Worm (Caenorhabditis elegans) whole organism, L1 larva: Measurements from ENCODE around the gene C02D5.2.

Experiments used
- aly-2 ChIP-seq: fragments of 150-350 bp; optimal IDR thresholded peaks from 2 replicates; lab custom pipeline; 2014; ENCODE audit warnings: missing biosample characterization, missing genetic modification characterization
- blmp-1 ChIP-seq: fragments of 150-350 bp; optimal IDR thresholded peaks from 2 replicates; lab custom pipeline; 2014; ENCODE audit warnings: missing biosample characterization, missing genetic modification characterization
- ceh-82 ChIP-seq, 3 experiments: fragments of 150-350 bp in 1 of 3; sonication (generic microtip) in 2 of 3; optimal IDR thresholded peaks; 2 replicates each; lab custom pipeline; 2014 to 2017; ENCODE audit warnings: missing biosample characterization in 3 of 3, missing genetic modification characterization in 3 of 3
- ceh-88 ChIP-seq: fragments of 200-800 bp; sonication (Bioruptor generic); IDR thresholded peaks from 2 replicates; pipeline ENCODE4 v1.3.6; 2022; ENCODE audit warnings: missing genetic modification characterization, missing compliant biosample characterization
- ceh-90 ChIP-seq: sonication (generic microtip); optimal IDR thresholded peaks from 2 replicates; lab custom pipeline; 2016; ENCODE audit warnings: missing genetic modification characterization, missing compliant biosample characterization
- efl-1 ChIP-seq, 4 experiments: fragments of 150-350 bp; optimal IDR thresholded peaks in 3 of 4; peaks in 1 of 4; 1 replicate in 1 of 4; 2 replicates in 3 of 4; lab custom pipeline; 2014; ENCODE audit warnings: missing biosample characterization in 2 of 4, missing genetic modification characterization in 2 of 4, missing genetic modification reagents in 2 of 4
- efl-3 ChIP-seq: fragments of 200-800 bp; sonication (Bioruptor generic); optimal IDR thresholded peaks from 2 replicates; lab custom pipeline; 2018; ENCODE audit warnings: mild to moderate bottlenecking, missing genetic modification characterization, missing compliant biosample characterization
- egl-13 ChIP-seq: sonication (generic microtip); optimal IDR thresholded peaks from 2 replicates; lab custom pipeline; 2016; ENCODE audit warnings: missing genotype, missing genetic modification reagents, missing genetic modification characterization, missing compliant biosample characterization
- elt-3 ChIP-seq, 6 experiments: fragments of 150-350 bp in 1 of 6; sonication (generic microtip); optimal IDR thresholded peaks; 2 replicates each; lab custom pipeline; 2017 to 2018; ENCODE audit warnings: missing biosample characterization in 6 of 6, missing genetic modification characterization in 6 of 6, inconsistent platforms in 1 of 6
- fkh-8 ChIP-seq: sonication (generic microtip); optimal IDR thresholded peaks from 2 replicates; lab custom pipeline; 2016; ENCODE audit warnings: mild to moderate bottlenecking, missing genetic modification characterization, missing compliant biosample characterization
- hlh-17 ChIP-seq: fragments of 200-800 bp; sonication (Bioruptor generic); optimal IDR thresholded peaks from 2 replicates; lab custom pipeline; 2018; ENCODE audit warnings: missing genetic modification characterization, mild to moderate bottlenecking, missing compliant biosample characterization, moderate library complexity, borderline replicate concordance
- isw-1 ChIP-seq: fragments of 200-800 bp; sonication (Bioruptor generic); IDR thresholded peaks from 2 replicates; pipeline ENCODE4 v1.3.6; 2022; ENCODE audit warnings: missing genetic modification characterization, missing compliant biosample characterization
- lin-14 ChIP-seq: fragments of 200-800 bp; sonication (Bioruptor generic); optimal IDR thresholded peaks from 2 replicates; lab custom pipeline; 2018; ENCODE audit warnings: mild to moderate bottlenecking, missing genetic modification characterization, moderate library complexity, missing compliant biosample characterization
- lin-39 ChIP-seq: fragments of 150-350 bp; optimal IDR thresholded peaks from 2 replicates; lab custom pipeline; 2014; ENCODE audit warnings: missing biosample characterization, missing genetic modification reagents, missing genetic modification characterization
- lsy-2 ChIP-seq, 2 experiments: fragments of 150-350 bp; optimal IDR thresholded peaks; 2 replicates each; lab custom pipeline; 2014; ENCODE audit warnings: missing biosample characterization in 2 of 2, missing genetic modification characterization in 2 of 2
- mab-9 ChIP-seq: fragments of 200-800 bp; sonication (Bioruptor generic); IDR thresholded peaks from 2 replicates; pipeline ENCODE4 v1.3.6; 2022; ENCODE audit warnings: missing genetic modification reagents, missing genetic modification characterization, missing compliant biosample characterization
- mef-2 ChIP-seq: fragments of 150-350 bp; optimal IDR thresholded peaks from 2 replicates; lab custom pipeline; 2014; ENCODE audit warnings: missing biosample characterization, missing genetic modification characterization
- mep-1 ChIP-seq: fragments of 150-350 bp; optimal IDR thresholded peaks from 2 replicates; lab custom pipeline; 2014; ENCODE audit warnings: missing biosample characterization, missing genetic modification characterization
- nhr-12 ChIP-seq: sonication (generic microtip); optimal IDR thresholded peaks from 2 replicates; lab custom pipeline; 2017; ENCODE audit warnings: missing biosample characterization, missing genetic modification characterization
- nhr-19 ChIP-seq: fragments of 200-800 bp; sonication (Bioruptor generic); conservative IDR thresholded peaks from 2 replicates; pipeline ENCODE4 v1.3.6; 2022; ENCODE audit warnings: missing genetic modification characterization, missing compliant biosample characterization
- nhr-28 ChIP-seq: fragments of 150-350 bp; optimal IDR thresholded peaks from 2 replicates; lab custom pipeline; 2014; ENCODE audit warnings: missing biosample characterization, missing genetic modification characterization
- nhr-47 ChIP-seq: sonication (generic microtip); optimal IDR thresholded peaks from 2 replicates; lab custom pipeline; 2016; ENCODE audit warnings: mild to moderate bottlenecking, missing genetic modification characterization, moderate library complexity, missing compliant biosample characterization
- nhr-71 ChIP-seq: sonication (generic microtip); optimal IDR thresholded peaks from 2 replicates; lab custom pipeline; 2016; ENCODE audit warnings: mild to moderate bottlenecking, missing genetic modification characterization, moderate library complexity, missing compliant biosample characterization
- nhr-76 ChIP-seq: sonication (generic microtip); optimal IDR thresholded peaks from 2 replicates; lab custom pipeline; 2017; ENCODE audit warnings: missing biosample characterization, missing genetic modification characterization
- nhr-85 ChIP-seq: sonication (generic microtip); peaks from one replicate; lab custom pipeline; 2016; ENCODE audit warnings: missing genetic modification characterization, inconsistent platforms, missing compliant biosample characterization
- nhr-90 ChIP-seq: sonication (generic microtip); optimal IDR thresholded peaks from 2 replicates; lab custom pipeline; 2016; ENCODE audit warnings: mild to moderate bottlenecking, missing genetic modification characterization, missing compliant biosample characterization; ENCODE audit not compliant: poor library complexity
- pax-3 ChIP-seq: fragments of 200-800 bp; sonication (Bioruptor generic); optimal IDR thresholded peaks from 2 replicates; lab custom pipeline; 2018; ENCODE audit warnings: mild to moderate bottlenecking, missing genetic modification characterization, moderate library complexity, missing compliant biosample characterization
- pqm-1 ChIP-seq: sonication (generic microtip); optimal IDR thresholded peaks from 3 replicates; lab custom pipeline; 2017; ENCODE audit warnings: missing biosample characterization, missing genetic modification characterization
- unc-98 ChIP-seq: fragments of 200-800 bp; sonication (Bioruptor generic); IDR thresholded peaks from 2 replicates; pipeline ENCODE4 v1.3.6; 2022; ENCODE audit warnings: missing genetic modification characterization, missing compliant biosample characterization
- vab-15 ChIP-seq: sonication (generic microtip); optimal IDR thresholded peaks from 2 replicates; lab custom pipeline; 2017; ENCODE audit warnings: missing genotype, mild to moderate bottlenecking, missing genetic modification characterization, missing compliant biosample characterization
- xbp-1 ChIP-seq: sonication (generic microtip); optimal IDR thresholded peaks from 2 replicates; lab custom pipeline; 2016; ENCODE audit warnings: missing genetic modification characterization, missing compliant biosample characterization
- ztf-4 ChIP-seq: fragments of 150-350 bp; optimal IDR thresholded peaks from 2 replicates; lab custom pipeline; 2014; ENCODE audit warnings: missing biosample characterization, missing genetic modification characterization

The C02D5.2 gene

DNA sequence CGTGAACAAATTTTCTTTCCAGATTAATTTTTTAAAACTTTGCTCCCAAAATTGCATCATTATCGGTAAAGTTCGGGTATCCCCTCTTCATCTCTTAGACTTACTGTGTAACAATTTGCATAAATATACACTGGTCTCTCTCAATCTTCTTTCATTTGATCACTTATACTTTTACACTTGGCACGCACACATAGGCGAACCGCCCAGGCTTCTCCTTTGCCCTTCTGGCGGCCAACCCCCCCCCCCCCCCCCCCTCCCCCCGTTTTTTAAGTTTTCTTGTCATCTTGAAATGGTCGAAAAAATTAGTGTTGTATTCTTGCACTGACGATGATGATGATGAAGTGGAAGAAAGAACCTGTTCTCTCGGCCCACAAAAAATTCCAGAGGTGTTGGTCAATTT lies 13.2 kb downstream of the C02D5.2 start:
- no peak for TF ChIP-seq efl-3 (GFP tag; lab: Kevin White, UChicago)
- no peak for TF ChIP-seq efl-1 (optimal IDR thresholded peaks at IDR 0.05; lab: Kevin White, UChicago)
- no peak for TF ChIP-seq efl-1 (GFP tag; optimal IDR thresholded peaks at IDR 0.05 in 1 of 2; lab: Kevin White, UChicago)
- TF ChIP-seq nhr-12: no peak
- no peak for TF ChIP-seq ceh-90 (tag; lab: Kevin White, UChicago)
- no peak for TF ChIP-seq blmp-1
- no peak for TF ChIP-seq pqm-1 (tag; lab: Kevin White, UChicago)
- TF ChIP-seq lin-39 (tag; lab: Kevin White, UChicago): no peak

- peak; percentile 32 for TF ChIP-seq lin-14 (GFP tag; lab: Kevin White, UChicago)
- peak; percentile 91 for TF ChIP-seq blmp-1
- TF ChIP-seq ceh-82 (tag; optimal IDR thresholded peaks at IDR 0.05; lab: Kevin White, UChicago): no peak
- no peak for TF ChIP-seq vab-15 (tag; lab: Kevin White, UChicago)
- no peak for TF ChIP-seq nhr-90 (tag; lab: Kevin White, UChicago)
- TF ChIP-seq mep-1: peak; percentile 23
Measured at ce11 chrIII:8571845-8572244, 14.7 kb downstream of the C02D5.2 start.

DNA sequence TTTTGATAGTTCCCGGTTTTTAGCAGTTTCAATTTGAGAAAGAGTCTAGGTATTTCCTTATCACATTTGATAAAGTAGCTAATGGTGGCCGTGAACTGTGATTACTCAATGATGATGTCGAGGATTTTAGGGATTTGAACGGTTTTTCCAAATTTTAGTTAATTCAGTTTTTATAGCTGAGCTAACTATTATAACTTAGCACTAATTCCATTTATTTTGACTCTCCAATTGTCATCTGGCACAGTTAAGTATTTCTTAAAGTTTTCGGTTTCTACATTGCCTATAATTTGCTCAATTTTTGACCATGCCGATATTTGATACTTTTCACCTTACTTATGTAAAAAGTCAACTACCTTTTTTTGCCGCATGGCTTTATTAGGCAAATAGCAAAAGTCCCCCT lies 16.2 kb downstream of the C02D5.2 start:
- TF ChIP-seq unc-98 (GFP tag; lab: Robert Waterston, UW) (no peak), elt-3 (tag; optimal IDR thresholded peaks at IDR 0.05; lab: Kevin White, UChicago) (peak in 1 of 6 experiments; percentile 13)

- TF ChIP-seq aly-2 (tag; lab: Kevin White, UChicago) (no peak), xbp-1 (no peak), mep-1 (no peak), mef-2 (tag; lab: Kevin White, UChicago) (no peak), nhr-47 (tag; lab: Kevin White, UChicago) (no peak), blmp-1 (peak; percentile 8), nhr-19 (no peak), isw-1 (GFP tag; lab: Robert Waterston, UW) (no peak), egl-13 (tag; lab: Kevin White, UChicago) (no peak), ceh-88 (GFP tag; lab: Robert Waterston, UW) (no peak), nhr-85 (tag; lab: Kevin White, UChicago) (peak; percentile 58), mab-9 (GFP tag; lab: Robert Waterston, UW) (no peak)
Measured at ce11 chrIII:8573869-8574268, 16.7 kb downstream of the C02D5.2 start.

- TF ChIP-seq fkh-8 (tag; lab: Kevin White, UChicago): no peak
- TF ChIP-seq blmp-1: peak; percentile 56
- TF ChIP-seq nhr-76 (tag; lab: Kevin White, UChicago): no peak
- TF ChIP-seq nhr-28 (tag; lab: Kevin White, UChicago): no peak
- TF ChIP-seq efl-3 (GFP tag; lab: Kevin White, UChicago): no peak
- no peak for TF ChIP-seq xbp-1
- TF ChIP-seq lsy-2 (tag; optimal IDR thresholded peaks at IDR 0.05; lab: Kevin White, UChicago): no peak
- TF ChIP-seq pax-3 (tag; lab: Kevin White, UChicago): no peak
- TF ChIP-seq, all 84 proteins: peak for 1
Measured at ce11 chrIII:8574299-8574698, 17.2 kb downstream of the C02D5.2 start.

DNA sequence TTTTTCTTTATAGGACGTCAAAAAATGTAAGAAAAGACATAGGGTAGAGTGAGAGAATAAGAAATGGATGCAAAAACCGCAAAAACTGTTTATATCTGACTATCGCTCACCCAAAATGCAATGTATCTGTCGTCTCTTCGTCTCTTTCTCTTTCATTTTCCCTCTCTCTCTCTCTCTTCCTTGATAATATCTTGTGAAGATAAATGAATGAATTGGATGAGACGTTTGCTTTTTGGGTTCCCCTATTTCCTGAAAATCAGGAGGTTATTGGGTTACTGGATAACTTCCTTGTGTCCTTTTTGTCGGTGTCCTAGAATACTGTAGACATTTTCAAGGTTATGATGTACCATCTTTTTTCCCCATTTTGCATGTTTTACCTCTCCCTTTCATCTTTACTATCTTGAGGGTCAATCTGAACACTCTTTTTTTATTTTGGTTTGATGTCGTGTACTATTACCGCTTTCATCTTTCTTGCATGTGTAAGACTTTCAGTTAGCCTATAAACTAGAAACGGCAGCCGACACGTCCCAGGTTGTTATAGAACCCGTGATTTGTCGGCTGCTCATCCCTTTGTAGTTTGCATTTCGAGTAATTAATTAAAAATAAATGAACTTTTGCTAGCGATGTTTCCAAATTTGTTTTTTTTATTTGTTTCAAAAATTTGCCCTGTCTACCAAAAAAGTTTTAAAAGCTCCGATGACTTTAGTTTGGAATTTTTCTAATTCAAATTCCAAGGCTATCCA lies 18.4 kb downstream of the C02D5.2 start:
- TF ChIP-seq nhr-71 (no peak), ztf-4 (tag; lab: Kevin White, UChicago) (no peak), pax-3 (tag; lab: Kevin White, UChicago) (no peak), xbp-1 (no peak), blmp-1 (peak; percentile 77), lsy-2 (tag; optimal IDR thresholded peaks at IDR 0.05; lab: Kevin White, UChicago) (peak in 1 of 2 experiments; percentile 0), nhr-85 (tag; lab: Kevin White, UChicago) (peak; percentile 85), lin-14 (GFP tag; lab: Kevin White, UChicago) (peak; percentile 53), hlh-17 (GFP tag; lab: Kevin White, UChicago) (no peak)
